Worm (Caenorhabditis elegans): ENCODE results near the gene lgc-9.

DNA sequence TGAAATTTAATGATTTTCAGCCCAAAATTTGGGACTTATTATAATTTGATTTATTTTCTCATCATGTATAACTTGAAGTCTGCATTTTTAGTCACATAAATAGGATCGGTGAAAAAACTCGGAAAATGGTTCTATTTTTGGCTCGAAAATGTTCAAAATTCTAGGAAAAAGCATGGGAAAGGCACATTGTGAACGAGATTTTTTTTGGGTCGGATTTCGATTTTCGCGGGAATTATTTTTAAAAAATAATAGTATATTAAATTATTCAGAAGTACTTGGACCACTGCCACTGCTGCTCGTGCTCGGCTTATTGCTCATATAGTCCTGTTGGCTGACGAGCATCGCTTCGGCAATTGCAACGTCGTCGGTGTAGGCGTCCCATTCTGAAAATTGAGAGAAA, 42.1 kb upstream of the lgc-9 start:
- TF ChIP-seq fkh-10 (GFP tag; optimal IDR thresholded peaks at IDR 0.05) (no peak), sox-4 (tag; optimal IDR thresholded peaks at IDR 0.05) (no peak), elt-4 (tag; optimal IDR thresholded peaks at IDR 0.05) (no peak), pha-4 (tag; optimal IDR thresholded peaks at IDR 0.05) (no peak), elt-2 (tag; optimal IDR thresholded peaks at IDR 0.05) (no peak), unc-55 (GFP tag; optimal IDR thresholded peaks at IDR 0.05) (no peak), unc-86 (tag; optimal IDR thresholded peaks at IDR 0.05) (no peak), ceh-34 (tag; optimal IDR thresholded peaks at IDR 0.05) (no peak), ceh-14 (tag; optimal IDR thresholded peaks at IDR 0.05) (no peak), tbx-2 (tag; optimal IDR thresholded peaks at IDR 0.05) (no peak), ztf-16 (tag; optimal IDR thresholded peaks at IDR 0.05) (no peak), ceh-9 (tag; optimal IDR thresholded peaks at IDR 0.05) (no peak)

Data from whole organism, late embryonic.